Fruit fly (Drosophila melanogaster): ENCODE data around the gene 825-Oak.

Gene 825-Oak

DNA sequence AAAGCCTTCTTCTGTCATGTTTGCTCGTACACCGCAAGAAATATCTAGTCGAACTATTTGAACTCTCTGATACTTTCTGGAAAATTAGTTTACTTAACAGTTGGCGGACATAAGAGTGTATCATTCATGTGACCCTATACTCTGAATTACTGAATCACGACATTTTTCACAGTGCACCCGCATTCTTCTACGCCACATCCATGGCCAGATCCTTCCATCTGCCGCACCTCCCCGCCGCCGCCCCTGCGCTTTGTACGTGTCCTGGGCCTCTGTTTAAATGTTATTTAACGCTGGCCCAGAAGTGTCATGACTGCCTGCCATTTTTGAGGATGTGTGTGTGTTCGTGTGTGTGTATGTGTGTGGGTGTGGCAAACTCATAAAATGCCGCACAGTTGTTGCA, 40.6 kb upstream of the 825-Oak start:
- TF ChIP-seq GATAd (GFP tag; optimal IDR thresholded peaks at IDR 0.05) (no peak), Dfd (GFP tag; optimal IDR thresholded peaks at IDR 0.05) (peak; percentile 70)

DNA sequence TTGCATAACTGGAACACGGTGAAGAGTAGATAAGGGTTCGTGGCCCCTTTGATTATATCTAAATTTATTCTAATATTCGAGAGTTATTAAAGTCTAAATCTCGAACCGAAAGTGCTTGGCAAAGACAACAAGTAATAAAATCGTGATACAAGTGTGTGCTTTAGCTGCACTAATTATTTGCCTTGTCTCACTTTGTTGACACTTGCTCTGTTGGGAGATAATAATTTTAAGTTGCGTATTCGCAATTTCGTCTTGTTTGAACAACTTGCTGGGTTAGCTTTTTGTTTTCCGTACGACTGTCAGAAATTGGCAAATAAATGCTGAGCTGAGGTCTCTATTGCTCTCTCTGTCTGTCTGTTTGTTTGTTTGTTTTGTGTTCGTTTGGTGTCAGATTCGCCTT, 32.7 kb upstream of the 825-Oak start:
- TF ChIP-seq woc (GFP tag; optimal IDR thresholded peaks at IDR 0.05) (no peak), dsf (GFP tag; optimal IDR thresholded peaks at IDR 0.05; ENCODE audit: borderline replicate concordance) (no peak), tai (GFP tag; optimal IDR thresholded peaks at IDR 0.05) (peak; percentile 7), CG9705 (GFP tag; optimal IDR thresholded peaks at IDR 0.05) (no peak), Hr83 (GFP tag; optimal IDR thresholded peaks at IDR 0.05; ENCODE audit: poor library complexity, severe bottlenecking) (peak; percentile 71), lola (GFP tag; optimal IDR thresholded peaks at IDR 0.05) (no peak), Mio (GFP tag; optimal IDR thresholded peaks at IDR 0.05) (no peak), N (GFP tag; optimal IDR thresholded peaks at IDR 0.05) (no peak), dl (GFP tag; optimal IDR thresholded peaks at IDR 0.05; ENCODE audit: insufficient read depth in 1 of 2, partially characterized antibody in 2 of 2) (no peak), dmrt93B (GFP tag; optimal IDR thresholded peaks at IDR 0.05) (no peak), Hr78 (GFP tag; optimal IDR thresholded peaks at IDR 0.05) (no peak), OdsH (GFP tag; optimal IDR thresholded peaks at IDR 0.05) (peak; percentile 60), h (GFP tag; optimal IDR thresholded peaks at IDR 0.05) (peak; percentile 73), Hnf4 (GFP tag; optimal IDR thresholded peaks at IDR 0.05) (peak; percentile 47), jim (GFP tag; optimal IDR thresholded peaks at IDR 0.05) (no peak), Vsx2 (GFP tag; optimal IDR thresholded peaks at IDR 0.05; ENCODE audit: partially characterized antibody) (no peak), Dif (GFP tag; optimal IDR thresholded peaks at IDR 0.05; ENCODE audit: partially characterized antibody) (no peak), foxo (GFP tag; optimal IDR thresholded peaks at IDR 0.05) (peak in 1 of 2 experiments; percentile 38), GATAd (GFP tag; optimal IDR thresholded peaks at IDR 0.05) (no peak), CG32264 (GFP tag; optimal IDR thresholded peaks at IDR 0.05) (no peak), sv (GFP tag; optimal IDR thresholded peaks at IDR 0.05) (no peak), fru (GFP tag; optimal IDR thresholded peaks at IDR 0.05) (peak; percentile 44), HLH106 (tag; optimal IDR thresholded peaks at IDR 0.05) (no peak), Abd-B (GFP tag; optimal IDR thresholded peaks at IDR 0.05) (no peak), sage (GFP tag; optimal IDR thresholded peaks at IDR 0.05) (no peak), br (GFP tag; optimal IDR thresholded peaks at IDR 0.05) (peak; percentile 34), ey (GFP tag; optimal IDR thresholded peaks at IDR 0.05) (no peak), pan (optimal IDR thresholded peaks at IDR 0.05) (no peak), CrebA (GFP tag; optimal IDR thresholded peaks at IDR 0.05; ENCODE audit: borderline replicate concordance) (no peak), Jra (GFP tag; optimal IDR thresholded peaks at IDR 0.05) (peak; percentile 17), Dfd (GFP tag; optimal IDR thresholded peaks at IDR 0.05) (no peak), usp (GFP tag; optimal IDR thresholded peaks at IDR 0.05) (no peak), Myc (optimal IDR thresholded peaks at IDR 0.05) (no peak), psq (GFP tag; optimal IDR thresholded peaks at IDR 0.05) (no peak), brk (GFP tag; optimal IDR thresholded peaks at IDR 0.05) (no peak), Rel (GFP tag; optimal IDR thresholded peaks at IDR 0.05) (no peak), Rel (tag; optimal IDR thresholded peaks at IDR 0.05) (no peak), rgr (GFP tag; optimal IDR thresholded peaks at IDR 0.05) (peak; percentile 66), Sp1 (GFP tag; optimal IDR thresholded peaks at IDR 0.05) (no peak)

DNA sequence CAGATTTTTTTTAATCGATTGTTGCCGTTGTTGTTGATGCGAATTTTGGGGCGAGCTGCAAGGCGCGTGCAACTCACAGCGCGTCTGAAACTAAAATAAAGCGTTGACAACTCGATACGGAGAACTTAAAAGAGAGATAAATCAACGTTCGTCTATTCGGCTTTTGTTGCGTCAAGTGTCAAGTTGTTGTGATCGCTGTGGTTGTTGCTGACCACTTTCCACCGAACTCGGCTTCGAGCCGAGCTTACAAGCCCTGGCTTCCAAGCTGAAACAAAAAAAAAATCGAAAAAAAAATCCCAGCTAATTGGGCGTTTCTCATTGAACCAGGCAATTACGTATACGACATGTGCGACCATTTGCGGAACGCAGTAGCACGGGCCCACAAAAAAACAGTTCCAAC, 31.7 kb upstream of the 825-Oak start, which contains the start of gene CG9452:
TSS of gene CG9452 (minus strand) at position 101 of the 400 bp plus-strand sequence.
- TF ChIP-seq Abd-B (GFP tag; optimal IDR thresholded peaks at IDR 0.05), result no peak
- no peak for TF ChIP-seq fru (GFP tag; optimal IDR thresholded peaks at IDR 0.05)
- no peak for TF ChIP-seq ey (GFP tag; optimal IDR thresholded peaks at IDR 0.05)
- no peak for TF ChIP-seq dsf (GFP tag; optimal IDR thresholded peaks at IDR 0.05; ENCODE audit: borderline replicate concordance)
- no peak for TF ChIP-seq CG9705 (GFP tag; optimal IDR thresholded peaks at IDR 0.05)
- no peak for TF ChIP-seq Sp1 (GFP tag; optimal IDR thresholded peaks at IDR 0.05)

All from whole organism, wandering third instar larva.